Fruit fly (Drosophila melanogaster): ENCODE results near the gene CG6321.

Gene CG6321

dm6 chr3L:11091943-11092609, 31.1 kb upstream of the CG6321 start:
- TF ChIP-seq kay (GFP tag; ENCODE audit: borderline replicate concordance) (peak; percentile 6), cnc (optimal IDR thresholded peaks at IDR 0.05) (no peak), CG7045 (GFP tag; optimal IDR thresholded peaks at IDR 0.05) (peak; percentile 56), cic (GFP tag; optimal IDR thresholded peaks at IDR 0.05) (peak; percentile 82), CG14711 (tag; optimal IDR thresholded peaks at IDR 0.05) (peak; percentile 54), bab1 (GFP tag; optimal IDR thresholded peaks at IDR 0.05) (no peak), Clk (GFP tag; optimal IDR thresholded peaks at IDR 0.05) (peak; percentile 53), CG1620 (GFP tag; optimal IDR thresholded peaks at IDR 0.05) (peak; percentile 79), CG11617 (GFP tag; optimal IDR thresholded peaks at IDR 0.05) (peak; percentile 63), Mnt (GFP tag; optimal IDR thresholded peaks at IDR 0.05) (peak; percentile 70), CG7101 (tag; optimal IDR thresholded peaks at IDR 0.05) (peak; percentile 78), pad (GFP tag; optimal IDR thresholded peaks at IDR 0.05) (peak; percentile 76), toe (GFP tag; optimal IDR thresholded peaks at IDR 0.05) (peak; percentile 75), CG12768 (GFP tag; optimal IDR thresholded peaks at IDR 0.05) (peak; percentile 82), CG33017 (tag; optimal IDR thresholded peaks at IDR 0.05) (peak; percentile 50), CG5204 (GFP tag; optimal IDR thresholded peaks at IDR 0.05) (peak; percentile 24), Crg-1 (GFP tag; optimal IDR thresholded peaks at IDR 0.05) (peak; percentile 90), tj (GFP tag; optimal IDR thresholded peaks at IDR 0.05) (peak; percentile 51), Hr96 (GFP tag; optimal IDR thresholded peaks at IDR 0.05) (peak; percentile 81), ovo (GFP tag; optimal IDR thresholded peaks at IDR 0.05) (peak; percentile 7)

- TF ChIP-seq cic (GFP tag; optimal IDR thresholded peaks at IDR 0.05) = no peak
- TF ChIP-seq CG7101 (tag; optimal IDR thresholded peaks at IDR 0.05) = peak; percentile 47
- TF ChIP-seq CG11617 (GFP tag; optimal IDR thresholded peaks at IDR 0.05) = peak; percentile 77
- TF ChIP-seq CG12768 (GFP tag; optimal IDR thresholded peaks at IDR 0.05) = no peak
- TF ChIP-seq tj (GFP tag; optimal IDR thresholded peaks at IDR 0.05) = peak; percentile 63
- TF ChIP-seq toe (GFP tag; optimal IDR thresholded peaks at IDR 0.05) = no peak
- TF ChIP-seq Hr96 (GFP tag; optimal IDR thresholded peaks at IDR 0.05) = no peak
- TF ChIP-seq pad (GFP tag; optimal IDR thresholded peaks at IDR 0.05) = peak; percentile 15
- TF ChIP-seq CG33017 (tag; optimal IDR thresholded peaks at IDR 0.05) = peak; percentile 48
- TF ChIP-seq Crg-1 (GFP tag; optimal IDR thresholded peaks at IDR 0.05) = no peak
- peak; percentile 29 for TF ChIP-seq CG14711 (tag; optimal IDR thresholded peaks at IDR 0.05)
- TF ChIP-seq CG7045 (GFP tag; optimal IDR thresholded peaks at IDR 0.05) = peak; percentile 39
- peak; percentile 59 for TF ChIP-seq bab1 (GFP tag; optimal IDR thresholded peaks at IDR 0.05)
- TF ChIP-seq CG5204 (GFP tag; optimal IDR thresholded peaks at IDR 0.05) = peak; percentile 50
- TF ChIP-seq Mnt (GFP tag; optimal IDR thresholded peaks at IDR 0.05) = no peak
- TF ChIP-seq cnc (optimal IDR thresholded peaks at IDR 0.05) = no peak
- peak; percentile 86 for TF ChIP-seq kay (GFP tag; ENCODE audit: borderline replicate concordance)
- TF ChIP-seq ovo (GFP tag; optimal IDR thresholded peaks at IDR 0.05) = no peak
- no peak for TF ChIP-seq CG1620 (GFP tag; optimal IDR thresholded peaks at IDR 0.05)
- TF ChIP-seq Clk (GFP tag; optimal IDR thresholded peaks at IDR 0.05) = no peak
Observed at dm6 chr3L:11089805-11090440, 28.9 kb upstream of the CG6321 start.

- TF ChIP-seq cnc (optimal IDR thresholded peaks at IDR 0.05) = no peak
- peak; percentile 7 for TF ChIP-seq CG14711 (tag; optimal IDR thresholded peaks at IDR 0.05)
- peak; percentile 73 for TF ChIP-seq Mnt (GFP tag; optimal IDR thresholded peaks at IDR 0.05)
- TF ChIP-seq cic (GFP tag; optimal IDR thresholded peaks at IDR 0.05) = peak; percentile 26
Observed at dm6 chr3L:11085810-11086209, 24.8 kb upstream of the CG6321 start.

dm6 chr3L:11084557-11085231, 23.7 kb upstream of the CG6321 start:
- TF ChIP-seq ovo (GFP tag; optimal IDR thresholded peaks at IDR 0.05) = no peak
- TF ChIP-seq CG5204 (GFP tag; optimal IDR thresholded peaks at IDR 0.05) = no peak
- peak; percentile 85 for TF ChIP-seq pad (GFP tag; optimal IDR thresholded peaks at IDR 0.05)
- peak; percentile 96 for TF ChIP-seq bab1 (GFP tag; optimal IDR thresholded peaks at IDR 0.05)
- TF ChIP-seq Hr96 (GFP tag; optimal IDR thresholded peaks at IDR 0.05) = no peak
- TF ChIP-seq CG11617 (GFP tag; optimal IDR thresholded peaks at IDR 0.05) = peak; percentile 95
- peak; percentile 79 for TF ChIP-seq tj (GFP tag; optimal IDR thresholded peaks at IDR 0.05)
- TF ChIP-seq CG12768 (GFP tag; optimal IDR thresholded peaks at IDR 0.05) = peak; percentile 97
- peak; percentile 96 for TF ChIP-seq CG33017 (tag; optimal IDR thresholded peaks at IDR 0.05)
- no peak for TF ChIP-seq cnc (optimal IDR thresholded peaks at IDR 0.05)
- TF ChIP-seq kay (GFP tag; ENCODE audit: borderline replicate concordance) = peak; percentile 86
- TF ChIP-seq toe (GFP tag; optimal IDR thresholded peaks at IDR 0.05) = no peak
- peak; percentile 93 for TF ChIP-seq Crg-1 (GFP tag; optimal IDR thresholded peaks at IDR 0.05)
- TF ChIP-seq CG1620 (GFP tag; optimal IDR thresholded peaks at IDR 0.05) = peak; percentile 93
- TF ChIP-seq Mnt (GFP tag; optimal IDR thresholded peaks at IDR 0.05) = peak; percentile 65
- peak; percentile 94 for TF ChIP-seq CG7045 (GFP tag; optimal IDR thresholded peaks at IDR 0.05)
- TF ChIP-seq Clk (GFP tag; optimal IDR thresholded peaks at IDR 0.05) = peak; percentile 88
- TF ChIP-seq cic (GFP tag; optimal IDR thresholded peaks at IDR 0.05) = peak; percentile 82
- peak; percentile 94 for TF ChIP-seq CG7101 (tag; optimal IDR thresholded peaks at IDR 0.05)
- peak; percentile 93 for TF ChIP-seq CG14711 (tag; optimal IDR thresholded peaks at IDR 0.05)

- TF ChIP-seq Mnt (GFP tag; optimal IDR thresholded peaks at IDR 0.05) (no peak), cic (GFP tag; optimal IDR thresholded peaks at IDR 0.05) (peak; percentile 77), cnc (optimal IDR thresholded peaks at IDR 0.05) (no peak), ovo (GFP tag; optimal IDR thresholded peaks at IDR 0.05) (no peak), Hr96 (GFP tag; optimal IDR thresholded peaks at IDR 0.05) (no peak), CG12768 (GFP tag; optimal IDR thresholded peaks at IDR 0.05) (no peak), CG1620 (GFP tag; optimal IDR thresholded peaks at IDR 0.05) (no peak), CG11617 (GFP tag; optimal IDR thresholded peaks at IDR 0.05) (no peak), kay (GFP tag; ENCODE audit: borderline replicate concordance) (peak; percentile 96), CG7101 (tag; optimal IDR thresholded peaks at IDR 0.05) (no peak), tj (GFP tag; optimal IDR thresholded peaks at IDR 0.05) (peak; percentile 48), CG5204 (GFP tag; optimal IDR thresholded peaks at IDR 0.05) (no peak)
Observed at dm6 chr3L:11083605-11084004, 22.6 kb upstream of the CG6321 start.

Data from whole organism, adult.